Worm (Caenorhabditis elegans): ENCODE measurements around the gene ZK512.8.

The ZK512.8 gene

DNA sequence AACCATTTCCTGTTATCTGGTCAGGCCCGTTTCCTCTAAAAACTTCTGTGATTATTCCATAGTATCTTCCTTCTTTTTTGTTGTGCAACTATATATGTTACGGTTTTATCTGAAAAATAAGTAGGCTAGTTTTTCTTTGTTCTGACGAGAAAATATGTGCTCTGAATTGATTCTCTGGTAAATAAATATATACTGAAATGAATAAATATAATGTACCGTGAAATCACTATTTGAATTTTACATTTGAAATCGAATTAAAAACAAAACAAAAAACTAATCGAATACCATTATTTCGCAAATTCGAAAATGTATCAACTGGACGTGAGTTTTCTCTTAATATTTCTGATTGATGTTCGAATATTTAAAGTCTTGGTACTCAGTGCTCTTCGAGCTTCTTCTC lies 15.3 kb upstream of the ZK512.8 start, which contains the start of gene ZK512.10:
Gene ZK512.10, plus strand, starts transcription at position 301 of the 400 bp plus-strand sequence.
- TF ChIP-seq ceh-13 (GFP tag; optimal IDR thresholded peaks at IDR 0.05), result no peak
- no peak for TF ChIP-seq tra-4 (tag; optimal IDR thresholded peaks at IDR 0.05)
- TF ChIP-seq hmg-4 (GFP tag; optimal IDR thresholded peaks at IDR 0.05), result no peak
- no peak for TF ChIP-seq ets-7 (tag; optimal IDR thresholded peaks at IDR 0.05)
- no peak for TF ChIP-seq tbx-37 (GFP tag; conservative IDR thresholded peaks at IDR 0.05)
- TF ChIP-seq sea-1 (GFP tag; conservative IDR thresholded peaks at IDR 0.05), result no peak
- TF ChIP-seq B0310.2 (tag; optimal IDR thresholded peaks at IDR 0.05), result no peak

DNA sequence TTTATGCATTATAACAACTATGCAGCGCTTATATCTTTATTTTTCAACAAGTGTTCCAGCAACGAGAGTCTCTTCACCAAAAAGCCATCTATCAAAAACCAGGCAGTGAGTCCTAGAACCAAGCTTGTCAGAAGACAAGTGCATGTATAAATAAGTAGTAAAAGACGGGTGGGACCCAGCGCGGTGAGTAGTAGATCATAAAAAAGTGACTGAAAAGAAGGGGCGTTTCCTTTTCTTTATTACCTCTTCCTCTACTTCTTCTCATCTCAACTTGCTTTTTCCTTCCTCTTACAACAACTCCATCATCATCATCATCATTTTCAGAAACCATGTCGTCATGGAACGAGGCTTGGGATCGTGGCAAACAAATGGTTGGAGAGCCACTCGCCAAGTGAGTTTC lies 9.3 kb upstream of the ZK512.8 start, which contains the start of gene eat-4:
Gene eat-4, plus strand, starts transcription at position 301 of the 400 bp plus-strand sequence.
- TF ChIP-seq ama-1 (optimal IDR thresholded peaks at IDR 0.05), result no peak
- no peak for TF ChIP-seq sea-1 (GFP tag; conservative IDR thresholded peaks at IDR 0.05)
- TF ChIP-seq hmg-4 (GFP tag; optimal IDR thresholded peaks at IDR 0.05), result no peak
- TF ChIP-seq tra-4 (tag; optimal IDR thresholded peaks at IDR 0.05), result no peak
- no peak for TF ChIP-seq ceh-36 (tag; optimal IDR thresholded peaks at IDR 0.05)
- no peak for TF ChIP-seq tbx-11 (GFP tag; IDR thresholded peaks at IDR 0.05)
- TF ChIP-seq F13C5.2 (tag; optimal IDR thresholded peaks at IDR 0.05), result no peak
- no peak for TF ChIP-seq aly-1 (tag; optimal IDR thresholded peaks at IDR 0.05)
- no peak for TF ChIP-seq flt-1 (GFP tag; IDR thresholded peaks at IDR 0.05)
- TF ChIP-seq hmbx-1 (tag; optimal IDR thresholded peaks at IDR 0.05), result no peak
- no peak for TF ChIP-seq B0310.2 (tag; optimal IDR thresholded peaks at IDR 0.05)
- no peak for TF ChIP-seq ets-7 (tag; optimal IDR thresholded peaks at IDR 0.05)
- TF ChIP-seq tbx-37 (GFP tag; conservative IDR thresholded peaks at IDR 0.05), result no peak

DNA sequence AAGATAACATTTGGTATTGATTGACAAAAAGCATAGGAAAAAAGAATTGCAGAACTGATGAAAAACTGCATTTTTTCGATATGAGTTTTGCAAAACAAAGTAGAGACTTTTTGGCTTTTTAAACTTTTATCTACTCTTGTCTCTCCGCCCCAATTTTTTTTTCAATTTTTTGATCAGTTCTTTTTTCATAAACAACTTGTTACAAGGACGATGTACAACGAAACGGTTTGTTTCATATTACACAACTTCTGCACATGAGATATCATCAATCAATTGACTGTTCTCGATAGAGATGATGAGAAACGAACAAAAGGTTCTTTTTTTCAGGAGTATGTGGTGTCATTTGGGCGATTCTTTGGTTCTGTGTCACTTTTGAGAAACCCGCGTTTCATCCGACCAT lies 7.3 kb upstream of the ZK512.8 start, which contains the start of gene ZK512.7:
Gene ZK512.7, minus strand, starts transcription at position 101 of the 400 bp plus-strand sequence.
- TF ChIP-seq F13C5.2 (tag; optimal IDR thresholded peaks at IDR 0.05) (no peak), ceh-13 (GFP tag; optimal IDR thresholded peaks at IDR 0.05) (no peak), flt-1 (GFP tag; IDR thresholded peaks at IDR 0.05) (no peak), tbx-11 (GFP tag; IDR thresholded peaks at IDR 0.05) (no peak), pes-1 (GFP tag; IDR thresholded peaks at IDR 0.05) (no peak), tra-4 (tag; optimal IDR thresholded peaks at IDR 0.05) (no peak), aly-1 (tag; optimal IDR thresholded peaks at IDR 0.05) (no peak), hmg-4 (GFP tag; optimal IDR thresholded peaks at IDR 0.05) (no peak), ets-7 (tag; optimal IDR thresholded peaks at IDR 0.05) (no peak), tbx-37 (GFP tag; conservative IDR thresholded peaks at IDR 0.05) (no peak), scrt-1 (GFP tag; IDR thresholded peaks at IDR 0.05) (no peak), ceh-36 (tag; optimal IDR thresholded peaks at IDR 0.05) (no peak), hnd-1 (tag; optimal IDR thresholded peaks at IDR 0.05) (no peak), sea-1 (GFP tag; conservative IDR thresholded peaks at IDR 0.05) (no peak), B0310.2 (tag; optimal IDR thresholded peaks at IDR 0.05) (no peak), ama-1 (optimal IDR thresholded peaks at IDR 0.05) (no peak), hmbx-1 (tag; optimal IDR thresholded peaks at IDR 0.05) (no peak)

DNA sequence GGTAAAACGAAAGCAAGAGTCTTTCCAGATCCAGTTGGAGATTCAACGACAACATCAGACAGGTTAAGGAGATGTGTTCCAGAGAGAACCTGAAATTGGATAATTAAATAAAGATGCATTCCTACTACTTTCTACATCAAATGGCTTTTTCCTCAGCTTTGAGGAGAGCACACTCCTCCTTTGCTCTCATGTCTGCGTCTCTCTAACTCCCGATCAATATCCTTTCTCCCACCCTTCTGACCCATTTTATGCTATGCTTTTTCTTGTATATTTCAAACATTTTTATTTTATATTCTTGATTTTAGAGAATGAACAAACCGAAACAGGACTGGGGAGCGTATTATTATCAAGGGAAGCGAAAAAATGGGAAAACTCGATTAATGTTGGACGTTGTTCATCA lies 2.0 kb upstream of the ZK512.8 start, which contains the start of gene ZK512.11:
Gene ZK512.11, plus strand, starts transcription at position 301 of the 400 bp plus-strand sequence.
- TF ChIP-seq hmbx-1 (tag; optimal IDR thresholded peaks at IDR 0.05) (no peak), hnd-1 (tag; optimal IDR thresholded peaks at IDR 0.05) (no peak), ceh-13 (GFP tag; optimal IDR thresholded peaks at IDR 0.05) (no peak)

DNA sequence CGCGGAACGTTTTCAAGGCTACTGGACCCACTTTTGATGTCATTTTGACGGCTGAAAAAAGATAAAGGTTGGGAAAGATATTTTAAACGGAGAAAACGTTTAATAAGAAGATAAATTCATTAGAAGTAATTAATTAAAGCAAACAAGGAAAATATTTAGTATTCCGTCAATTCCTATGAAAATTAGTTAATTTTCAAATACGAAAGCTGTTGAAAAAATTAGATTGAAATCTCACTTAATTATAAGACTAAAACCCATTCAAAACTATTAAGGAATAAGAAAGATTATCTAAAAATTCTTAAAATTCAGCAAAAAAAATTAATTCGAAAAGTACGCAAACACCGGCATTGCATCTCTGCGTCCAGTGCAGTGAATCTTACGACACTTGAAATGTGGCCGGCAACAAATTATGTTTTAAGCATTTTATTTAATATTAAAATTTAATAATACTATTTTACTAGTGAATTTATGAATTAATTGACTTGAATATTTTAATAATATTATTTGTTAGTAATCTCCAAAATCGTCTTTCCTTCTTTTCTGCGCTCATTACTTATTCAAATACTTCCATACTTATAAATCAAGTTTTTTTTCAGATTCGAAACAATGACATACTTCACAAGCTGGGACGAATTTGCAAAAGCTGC lies 998 bp upstream of the ZK512.8 start, which contains the start of the genes ZK512.2 and ZK512.4:
Gene ZK512.2, minus strand, starts transcription at position 51 of the 647 bp plus-strand sequence.
Gene ZK512.4, plus strand, starts transcription at position 597 of the 647 bp plus-strand sequence.
- TF ChIP-seq tbx-11 (GFP tag; IDR thresholded peaks at IDR 0.05), result no peak
- TF ChIP-seq tbx-37 (GFP tag; conservative IDR thresholded peaks at IDR 0.05), result no peak
- no peak for TF ChIP-seq hmbx-1 (tag; optimal IDR thresholded peaks at IDR 0.05)
- TF ChIP-seq ceh-36 (tag; optimal IDR thresholded peaks at IDR 0.05), result no peak
- no peak for TF ChIP-seq B0310.2 (tag; optimal IDR thresholded peaks at IDR 0.05)
- no peak for TF ChIP-seq flt-1 (GFP tag; IDR thresholded peaks at IDR 0.05)
- no peak for TF ChIP-seq pes-1 (GFP tag; IDR thresholded peaks at IDR 0.05)
- TF ChIP-seq ama-1 (optimal IDR thresholded peaks at IDR 0.05), result no peak
- no peak for TF ChIP-seq ets-7 (tag; optimal IDR thresholded peaks at IDR 0.05)
- no peak for TF ChIP-seq aly-1 (tag; optimal IDR thresholded peaks at IDR 0.05)
- TF ChIP-seq scrt-1 (GFP tag; IDR thresholded peaks at IDR 0.05), result no peak
- no peak for TF ChIP-seq hmg-4 (GFP tag; optimal IDR thresholded peaks at IDR 0.05)
- TF ChIP-seq sea-1 (GFP tag; conservative IDR thresholded peaks at IDR 0.05), result no peak
- TF ChIP-seq hnd-1 (tag; optimal IDR thresholded peaks at IDR 0.05), result no peak
- TF ChIP-seq tra-4 (tag; optimal IDR thresholded peaks at IDR 0.05), result no peak
- no peak for TF ChIP-seq F13C5.2 (tag; optimal IDR thresholded peaks at IDR 0.05)
- no peak for TF ChIP-seq ceh-13 (GFP tag; optimal IDR thresholded peaks at IDR 0.05)

DNA sequence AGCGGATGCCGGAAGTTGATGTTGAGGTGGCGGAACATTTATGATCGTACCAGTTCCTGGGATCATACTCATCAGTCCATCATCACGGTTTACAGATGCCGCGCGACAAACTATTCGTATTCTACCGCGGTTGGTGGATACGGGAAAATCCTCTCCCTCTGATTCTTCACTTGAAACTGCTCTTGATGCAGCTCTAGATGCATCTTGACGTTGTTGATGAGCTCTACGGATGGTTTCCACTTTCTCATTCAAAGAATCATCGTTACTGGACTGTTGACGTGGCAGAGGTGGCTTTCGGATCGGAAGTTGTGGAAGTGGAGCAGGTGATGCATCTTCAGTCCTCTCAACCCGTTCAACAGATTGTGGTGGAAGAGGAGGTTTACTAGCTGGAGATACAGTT lies 3.3 kb downstream of the ZK512.8 start:
- TF ChIP-seq aly-1 (tag; optimal IDR thresholded peaks at IDR 0.05) (no peak), ceh-36 (tag; optimal IDR thresholded peaks at IDR 0.05) (no peak), tbx-37 (GFP tag; conservative IDR thresholded peaks at IDR 0.05) (no peak), sea-1 (GFP tag; conservative IDR thresholded peaks at IDR 0.05) (no peak), hnd-1 (tag; optimal IDR thresholded peaks at IDR 0.05) (no peak), hmbx-1 (tag; optimal IDR thresholded peaks at IDR 0.05) (no peak), flt-1 (GFP tag; IDR thresholded peaks at IDR 0.05) (no peak), B0310.2 (tag; optimal IDR thresholded peaks at IDR 0.05) (no peak), tra-4 (tag; optimal IDR thresholded peaks at IDR 0.05) (no peak)

DNA sequence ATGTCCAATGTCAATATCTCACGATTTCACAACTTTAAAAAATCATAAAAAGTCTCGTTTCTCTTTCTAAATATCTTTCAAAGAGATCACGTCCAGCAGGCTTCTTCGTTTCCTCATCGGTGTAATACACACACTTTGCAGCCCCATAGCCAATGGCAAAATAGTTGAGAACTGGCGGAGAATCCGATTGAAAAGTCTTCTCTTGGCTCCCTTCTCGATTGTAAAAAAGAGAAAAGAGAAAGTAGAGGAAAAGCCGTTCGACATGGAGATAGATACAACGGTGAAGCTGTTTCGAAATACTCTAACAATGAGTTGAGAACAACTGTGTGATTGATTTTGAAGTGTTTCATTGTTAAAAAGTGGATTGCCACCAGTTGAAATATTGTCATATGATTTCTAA lies 5.9 kb downstream of the ZK512.8 start:
- TF ChIP-seq aly-1 (tag; optimal IDR thresholded peaks at IDR 0.05), result no peak
- TF ChIP-seq tbx-37 (GFP tag; conservative IDR thresholded peaks at IDR 0.05), result no peak
- TF ChIP-seq ama-1 (optimal IDR thresholded peaks at IDR 0.05), result no peak
- no peak for TF ChIP-seq ceh-13 (GFP tag; optimal IDR thresholded peaks at IDR 0.05)
- no peak for TF ChIP-seq flt-1 (GFP tag; IDR thresholded peaks at IDR 0.05)
- TF ChIP-seq scrt-1 (GFP tag; IDR thresholded peaks at IDR 0.05), result no peak
- no peak for TF ChIP-seq tbx-11 (GFP tag; IDR thresholded peaks at IDR 0.05)
- no peak for TF ChIP-seq hmg-4 (GFP tag; optimal IDR thresholded peaks at IDR 0.05)
- TF ChIP-seq ets-7 (tag; optimal IDR thresholded peaks at IDR 0.05), result no peak
- TF ChIP-seq tra-4 (tag; optimal IDR thresholded peaks at IDR 0.05), result no peak
- TF ChIP-seq ceh-36 (tag; optimal IDR thresholded peaks at IDR 0.05), result no peak
- TF ChIP-seq F13C5.2 (tag; optimal IDR thresholded peaks at IDR 0.05), result no peak
- no peak for TF ChIP-seq sea-1 (GFP tag; conservative IDR thresholded peaks at IDR 0.05)
- TF ChIP-seq B0310.2 (tag; optimal IDR thresholded peaks at IDR 0.05), result no peak
- TF ChIP-seq pes-1 (GFP tag; IDR thresholded peaks at IDR 0.05), result no peak
- TF ChIP-seq hmbx-1 (tag; optimal IDR thresholded peaks at IDR 0.05), result no peak
